Worm (Caenorhabditis elegans): ENCODE measurements around the gene C43F9.5.

ce11 chrIV:10545038-10545437, 45.5 kb downstream of the C43F9.5 start, which contains the start of gene T07G12.5:
- TF ChIP-seq snpc-4 (tag; optimal IDR thresholded peaks at IDR 0.05) (no peak), nhr-25 (tag; optimal IDR thresholded peaks at IDR 0.05) (no peak)

Data from whole organism, L2 larva.